Worm (Caenorhabditis elegans) whole organism, young adult: ENCODE measurements around the gene W09C2.9.

Experiments used
- B0261.1 ChIP-seq: sonication (generic microtip); optimal IDR thresholded peaks from 2 replicates; lab custom pipeline; 2016; ENCODE audit warnings: mild to moderate bottlenecking, missing genetic modification characterization, moderate library complexity, missing compliant biosample characterization
- B0336.3 ChIP-seq: fragments of 200-800 bp; sonication (Bioruptor generic); IDR thresholded peaks from 2 replicates; pipeline ENCODE4 v1.3.6; 2022; ENCODE audit warnings: missing genetic modification characterization, missing compliant biosample characterization
- F23B12.7 ChIP-seq: sonication (generic microtip); optimal IDR thresholded peaks from 2 replicates; lab custom pipeline; 2017; ENCODE audit warnings: missing genetic modification characterization, mild to moderate bottlenecking, missing compliant biosample characterization, antibody characterized with exemption, moderate library complexity; ENCODE audit not compliant: insufficient read depth
- F33H1.4 ChIP-seq: fragments of 200-800 bp; sonication (Bioruptor generic); IDR thresholded peaks from 2 replicates; pipeline ENCODE4 v1.3.6; 2022; ENCODE audit warnings: missing genetic modification reagents, missing genetic modification characterization, missing compliant biosample characterization
- F52B5.7 ChIP-seq: sonication (generic microtip); optimal IDR thresholded peaks from 2 replicates; lab custom pipeline; 2016; ENCODE audit warnings: mild to moderate bottlenecking, missing genetic modification characterization, missing compliant biosample characterization
- F55B11.4 ChIP-seq: sonication (generic microtip); optimal IDR thresholded peaks from 2 replicates; lab custom pipeline; 2016; ENCODE audit warnings: missing compliant biosample characterization, missing genetic modification characterization, borderline replicate concordance; ENCODE audit not compliant: insufficient read depth
- F57C9.4 ChIP-seq: sonication (generic microtip); optimal IDR thresholded peaks from 2 replicates; lab custom pipeline; 2017; ENCODE audit warnings: mild to moderate bottlenecking, missing genetic modification characterization, missing compliant biosample characterization
- Y67H2A.10 ChIP-seq: fragments of 200-800 bp; sonication (Bioruptor generic); conservative IDR thresholded peaks from 2 replicates; pipeline ENCODE4 v1.3.6; 2022; ENCODE audit warnings: missing genetic modification reagents, missing genetic modification characterization, missing compliant biosample characterization
- akir-1 ChIP-seq: fragments of 200-800 bp; sonication (Bioruptor generic); optimal IDR thresholded peaks from 2 replicates; lab custom pipeline; 2018; ENCODE audit warnings: mild to moderate bottlenecking, missing genetic modification characterization, moderate library complexity, missing compliant biosample characterization
- aptf-2 ChIP-seq: fragments of 200-800 bp; sonication (Bioruptor generic); conservative IDR thresholded peaks from 2 replicates; pipeline ENCODE4 v1.3.6; 2022; ENCODE audit warnings: missing genetic modification reagents, missing genetic modification characterization, missing compliant biosample characterization
- aptf-3 ChIP-seq: fragments of 200-800 bp; sonication (Bioruptor generic); IDR thresholded peaks from 2 replicates; pipeline ENCODE4 v1.3.6; 2022; ENCODE audit warnings: missing genetic modification characterization, missing compliant biosample characterization
- bed-1 ChIP-seq: fragments of 200-800 bp; sonication (Bioruptor generic); IDR thresholded peaks from 2 replicates; pipeline ENCODE4 v1.3.6; 2022; ENCODE audit warnings: missing genetic modification reagents, missing genetic modification characterization, missing compliant biosample characterization
- bed-2 ChIP-seq: fragments of 200-800 bp; sonication (Bioruptor generic); IDR thresholded peaks from 2 replicates; pipeline ENCODE4 v1.3.6; 2022; ENCODE audit warnings: missing genetic modification reagents, missing genetic modification characterization, missing compliant biosample characterization
- ccch-3 ChIP-seq: fragments of 200-800 bp; sonication (Bioruptor generic); optimal IDR thresholded peaks from 2 replicates; lab custom pipeline; 2018; ENCODE audit warnings: mild to moderate bottlenecking, missing genetic modification characterization, missing compliant biosample characterization
- ceh-27 ChIP-seq: fragments of 200-800 bp; sonication (Bioruptor generic); optimal IDR thresholded peaks from 2 replicates; lab custom pipeline; 2018; ENCODE audit warnings: mild to moderate bottlenecking, missing genetic modification characterization, moderate library complexity, missing compliant biosample characterization
- ceh-79 ChIP-seq: sonication (generic microtip); optimal IDR thresholded peaks from 2 replicates; lab custom pipeline; 2017; ENCODE audit warnings: mild to moderate bottlenecking, missing genetic modification characterization, missing compliant biosample characterization
- dox-1 ChIP-seq: fragments of 200-800 bp; sonication (Bioruptor generic); IDR thresholded peaks from 2 replicates; pipeline ENCODE4 v1.3.6; 2022; ENCODE audit warnings: missing genetic modification reagents, missing genetic modification characterization, missing compliant biosample characterization
- dpff-1 ChIP-seq: sonication (generic microtip); optimal IDR thresholded peaks from 2 replicates; lab custom pipeline; 2017; ENCODE audit warnings: mild to moderate bottlenecking, missing genetic modification characterization, missing compliant biosample characterization
- egl-18 ChIP-seq: fragments of 200-800 bp; sonication (Bioruptor generic); IDR thresholded peaks from 2 replicates; pipeline ENCODE4 v1.3.6; 2022; ENCODE audit warnings: missing genetic modification reagents, missing genetic modification characterization, missing compliant biosample characterization
- egl-44 ChIP-seq: fragments of 200-800 bp; sonication (Bioruptor generic); IDR thresholded peaks from 2 replicates; pipeline ENCODE4 v1.3.6; 2022; ENCODE audit warnings: missing genetic modification reagents, missing genetic modification characterization, missing compliant biosample characterization
- ekl-4 ChIP-seq: fragments of 200-800 bp; sonication (Bioruptor generic); IDR thresholded peaks from 2 replicates; pipeline ENCODE4 v1.3.6; 2022; ENCODE audit warnings: missing genetic modification reagents, missing genetic modification characterization, missing compliant biosample characterization
- ets-4 ChIP-seq: fragments of 200-800 bp; sonication (Bioruptor generic); optimal IDR thresholded peaks from 2 replicates; lab custom pipeline; 2018; ENCODE audit warnings: mild to moderate bottlenecking, missing genetic modification characterization, missing compliant biosample characterization
- hmg-1.2 ChIP-seq: fragments of 200-800 bp; sonication (Bioruptor generic); IDR thresholded peaks from 2 replicates; pipeline ENCODE4 v1.3.6; 2022; ENCODE audit warnings: missing genetic modification reagents, missing genetic modification characterization, missing compliant biosample characterization
- let-526 ChIP-seq: fragments of 200-800 bp; sonication (Bioruptor generic); IDR thresholded peaks from 2 replicates; pipeline ENCODE4 v1.3.6; 2022; ENCODE audit warnings: missing genetic modification reagents, missing genetic modification characterization, missing compliant biosample characterization
- lsl-1 ChIP-seq: fragments of 200-800 bp; sonication (Bioruptor generic); optimal IDR thresholded peaks from 2 replicates; lab custom pipeline; 2018; ENCODE audit warnings: mild to moderate bottlenecking, missing genetic modification characterization, moderate library complexity, missing compliant biosample characterization
- madf-10 ChIP-seq: sonication (generic microtip); optimal IDR thresholded peaks from 2 replicates; lab custom pipeline; 2016; ENCODE audit warnings: mild to moderate bottlenecking, missing genetic modification characterization, missing compliant biosample characterization
- madf-8 ChIP-seq: fragments of 200-800 bp; sonication (Bioruptor generic); conservative IDR thresholded peaks from 2 replicates; pipeline ENCODE4 v1.3.6; 2022; ENCODE audit warnings: missing genetic modification reagents, missing genetic modification characterization, missing compliant biosample characterization
- mxl-1 ChIP-seq: sonication (generic microtip); optimal IDR thresholded peaks from 2 replicates; lab custom pipeline; 2016; ENCODE audit warnings: missing genetic modification characterization, missing compliant biosample characterization
- nfya-1 ChIP-seq: sonication (generic microtip); optimal IDR thresholded peaks from 2 replicates; lab custom pipeline; 2017; ENCODE audit warnings: antibody characterized with exemption, missing compliant biosample characterization, missing genetic modification characterization, borderline replicate concordance; ENCODE audit not compliant: insufficient read depth
- nfyb-1 ChIP-seq: fragments of 200-800 bp; sonication (Bioruptor generic); IDR thresholded peaks from 2 replicates; pipeline ENCODE4 v1.3.6; 2022; ENCODE audit warnings: missing genetic modification reagents, missing genetic modification characterization, missing compliant biosample characterization
- nhr-80 ChIP-seq: sonication (generic microtip); optimal IDR thresholded peaks from 2 replicates; lab custom pipeline; 2016; ENCODE audit warnings: missing genetic modification characterization, missing compliant biosample characterization
- rpc-1 ChIP-seq, 2 experiments: fragments of 150-350 bp in 1 of 2; sonication (generic microtip) in 1 of 2; optimal IDR thresholded peaks; 2 replicates each; lab custom pipeline; 2014 to 2018; ENCODE audit warnings: missing biosample characterization in 1 of 2, missing genetic modification characterization in 1 of 2, missing genetic modification reagents in 1 of 2, missing genotype in 1 of 2
- sea-2 ChIP-seq: fragments of 200-800 bp; sonication (Bioruptor generic); IDR thresholded peaks from 2 replicates; pipeline ENCODE4 v1.3.6; 2022; ENCODE audit warnings: missing genetic modification characterization, missing compliant biosample characterization
- snpc-3.4 ChIP-seq: sonication (generic microtip); optimal IDR thresholded peaks from 2 replicates; lab custom pipeline; 2017; ENCODE audit warnings: missing genetic modification characterization, mild to moderate bottlenecking, missing compliant biosample characterization, antibody characterized with exemption, moderate library complexity, missing genotype, missing genetic modification reagents
- tbx-9 ChIP-seq: sonication (generic microtip); optimal IDR thresholded peaks from 2 replicates; lab custom pipeline; 2016; ENCODE audit warnings: borderline replicate concordance, missing genetic modification characterization, inconsistent platforms, missing compliant biosample characterization
- unc-130 ChIP-seq: sonication (generic microtip); optimal IDR thresholded peaks from 2 replicates; lab custom pipeline; 2016; ENCODE audit warnings: missing genetic modification reagents, missing genetic modification characterization, missing compliant biosample characterization
- unc-62 ChIP-seq: fragments of 150-350 bp; optimal IDR thresholded peaks from 2 replicates; lab custom pipeline; 2014; ENCODE audit warnings: missing biosample characterization, missing genetic modification reagents, missing genetic modification characterization
- zfh-2 ChIP-seq: fragments of 200-800 bp; sonication (Bioruptor generic); conservative IDR thresholded peaks from 2 replicates; pipeline ENCODE4 v1.3.6; 2022; ENCODE audit warnings: missing genetic modification reagents, missing genetic modification characterization, missing compliant biosample characterization

The W09C2.9 gene

ce11 chrIV:9618015-9618414 lies 5.2 kb downstream of the W09C2.9 start:
- TF ChIP-seq nhr-80 (tag; lab: Kevin White, UChicago) = no peak
- no peak for TF ChIP-seq ets-4
- no peak for TF ChIP-seq egl-44 (GFP tag; lab: Robert Waterston, UW)
- TF ChIP-seq dpff-1 (tag; lab: Kevin White, UChicago) = no peak

DNA sequence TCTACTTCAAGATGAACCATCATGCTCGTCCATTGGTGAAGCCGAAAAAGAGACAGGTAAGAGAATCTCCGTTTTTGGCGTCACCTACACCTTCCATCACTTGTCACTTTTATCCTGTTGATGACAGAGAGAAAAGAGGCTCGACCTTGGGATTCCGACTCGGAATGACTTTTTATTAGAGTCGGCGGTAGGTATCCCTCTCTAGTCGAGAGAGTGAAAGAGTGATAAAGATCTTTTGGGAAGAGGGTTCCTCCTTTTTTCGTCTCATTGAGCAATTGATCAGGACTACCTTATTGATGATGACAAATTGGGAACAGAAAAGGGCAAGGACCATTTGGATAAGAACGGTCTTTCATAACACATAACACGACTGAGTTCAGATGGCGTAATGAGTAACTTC lies 5.8 kb downstream of the W09C2.9 start:
- TF ChIP-seq dox-1 (no peak), unc-62 (GFP tag; lab: Kevin White, UChicago) (peak; percentile 53)

DNA sequence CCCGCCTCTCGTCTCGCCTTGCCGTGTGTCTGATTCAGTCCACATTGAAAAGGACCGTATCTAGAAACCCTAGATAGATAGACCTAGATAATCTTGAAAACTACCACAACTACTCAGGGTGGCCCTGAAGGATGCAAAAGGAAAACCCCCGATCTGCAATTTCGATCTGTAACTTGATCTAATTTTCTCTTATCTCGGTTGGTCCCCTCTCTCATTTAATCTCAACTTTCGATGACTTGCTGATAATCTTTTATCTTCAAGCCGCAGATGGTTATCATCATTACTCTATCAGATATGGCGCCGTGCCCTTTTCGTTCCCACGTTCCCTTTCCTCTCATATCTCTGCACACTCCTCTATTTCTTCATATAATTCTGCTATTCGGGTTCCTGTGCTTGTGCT lies 7.7 kb downstream of the W09C2.9 start:
- TF ChIP-seq mxl-1 (tag; lab: Kevin White, UChicago) (no peak), nfyb-1 (GFP tag; lab: Robert Waterston, UW) (0 out of 2 replicates have a peak, but pooled peaks have one; percentile 3)

DNA sequence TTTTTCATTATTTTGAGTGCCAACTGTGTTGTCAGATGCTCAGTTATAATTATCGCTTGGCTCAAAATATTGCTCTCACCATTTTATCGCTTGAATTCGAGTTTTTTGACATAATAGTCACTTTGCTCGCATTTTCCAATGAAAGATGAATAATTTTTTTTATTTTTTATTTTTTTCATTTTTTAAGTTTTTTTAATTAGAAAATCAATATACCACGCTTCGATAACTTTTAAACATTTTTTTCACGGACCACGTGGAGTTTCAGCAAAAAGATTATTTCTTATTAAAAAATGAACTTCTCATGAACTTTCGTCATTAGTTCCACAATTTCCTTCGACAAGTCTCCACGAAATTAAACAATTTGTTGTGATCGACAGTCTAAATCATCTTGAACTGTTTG lies 8.5 kb downstream of the W09C2.9 start, which contains the start of gene elt-1:
TSS of gene elt-1 (plus strand) at position 301 of the 400 bp plus-strand sequence.
- no peak for TF ChIP-seq hmg-1.2 (GFP tag; lab: Robert Waterston, UW)
- TF ChIP-seq, all 124 proteins: peak for 0

DNA sequence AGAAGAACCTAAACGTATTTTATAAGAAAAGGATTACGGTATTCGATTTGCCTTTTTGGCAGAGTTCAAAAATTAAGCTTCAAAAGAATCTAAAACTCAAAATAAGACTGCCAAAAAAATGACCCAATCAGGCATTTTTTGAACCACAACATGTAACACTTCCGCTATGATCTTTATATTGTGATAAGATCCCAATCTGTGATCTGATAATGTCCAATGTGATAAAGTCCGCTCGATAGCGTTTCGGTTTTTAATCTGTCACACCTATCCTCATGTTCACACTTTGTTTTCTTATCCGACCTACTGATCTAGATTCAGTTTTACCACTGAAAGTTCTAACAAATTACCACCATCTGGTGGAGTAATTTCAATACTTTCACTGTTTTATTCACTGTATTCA lies 9.1 kb downstream of the W09C2.9 start:
- no peak for TF ChIP-seq akir-1 (GFP tag; lab: Kevin White, UChicago)
- TF ChIP-seq bed-1 = no peak
- TF ChIP-seq ekl-4 = no peak
- no peak for TF ChIP-seq dpff-1 (tag; lab: Kevin White, UChicago)
- TF ChIP-seq madf-8 (GFP tag; lab: Robert Waterston, UW) = no peak
- no peak for TF ChIP-seq lsl-1 (GFP tag; lab: Kevin White, UChicago)
- no peak for TF ChIP-seq snpc-3.4
- TF ChIP-seq Y67H2A.10 (GFP tag; lab: Robert Waterston, UW) = no peak

DNA sequence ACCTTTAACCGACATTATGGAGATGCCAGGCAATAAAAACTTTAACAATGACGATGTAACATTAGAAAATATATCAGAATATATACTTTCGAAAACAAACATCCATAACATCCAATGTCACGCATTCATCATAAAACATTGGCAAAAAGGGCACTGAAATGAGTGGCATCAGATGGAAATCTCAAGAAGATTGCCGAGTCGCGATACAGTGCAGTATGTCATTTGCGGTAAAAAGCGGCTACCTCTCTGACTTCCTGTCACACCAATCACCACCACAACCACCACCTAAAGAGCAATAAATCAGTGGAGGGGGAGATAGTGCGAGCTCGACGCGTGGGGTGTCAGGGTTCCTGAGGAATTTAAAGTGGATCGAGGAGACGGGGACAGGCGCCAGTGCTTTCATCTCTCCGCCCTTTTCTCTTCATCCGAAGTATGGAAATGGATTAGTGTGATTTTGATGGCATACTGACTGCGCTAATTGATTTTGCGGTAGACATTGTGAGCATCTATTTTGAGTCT lies 10.0 kb downstream of the W09C2.9 start:
- TF ChIP-seq ceh-79 (no peak), hmg-1.2 (GFP tag; lab: Robert Waterston, UW) (no peak), tbx-9 (tag; lab: Kevin White, UChicago) (no peak), akir-1 (GFP tag; lab: Kevin White, UChicago) (no peak), B0261.1 (tag; lab: Kevin White, UChicago) (no peak), ceh-27 (GFP tag; lab: Kevin White, UChicago) (no peak), F52B5.7 (tag; lab: Kevin White, UChicago) (no peak), ccch-3 (GFP tag; lab: Kevin White, UChicago) (no peak), F57C9.4 (tag; lab: Kevin White, UChicago) (no peak), F55B11.4 (tag; lab: Kevin White, UChicago) (no peak), zfh-2 (GFP tag; lab: Robert Waterston, UW) (no peak), B0336.3 (GFP tag; lab: Robert Waterston, UW) (no peak)

DNA sequence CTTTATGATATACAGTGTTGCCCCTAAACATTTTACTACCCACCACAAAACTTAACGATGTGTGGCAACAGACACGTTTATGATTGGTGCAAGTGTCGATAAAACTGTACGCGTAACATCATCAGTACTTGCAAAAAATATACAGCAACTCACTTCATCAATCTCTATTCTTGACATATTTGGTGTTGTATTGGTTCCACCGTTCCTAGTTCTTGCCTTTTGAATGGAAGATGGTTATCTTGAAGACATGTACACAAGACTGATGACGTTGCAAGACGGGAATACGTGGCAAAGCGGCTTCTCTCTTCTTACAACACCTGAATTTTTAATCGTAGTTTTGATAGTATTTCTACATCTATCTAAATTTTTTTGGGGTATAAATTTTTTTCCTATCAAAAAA lies 12.2 kb downstream of the W09C2.9 start:
- no peak for TF ChIP-seq bed-2
- TF ChIP-seq F23B12.7 (tag; lab: Kevin White, UChicago) = no peak
- TF ChIP-seq egl-18 (GFP tag; lab: Robert Waterston, UW) = no peak
- TF ChIP-seq F33H1.4 = no peak
- TF ChIP-seq nfya-1 (tag; lab: Kevin White, UChicago) = no peak
- no peak for TF ChIP-seq sea-2 (GFP tag; lab: Robert Waterston, UW)
- no peak for TF ChIP-seq rpc-1 (optimal IDR thresholded peaks at IDR 0.05; lab: Kevin White, UChicago)
- no peak for TF ChIP-seq rpc-1 (tag; optimal IDR thresholded peaks at IDR 0.05; lab: Kevin White, UChicago)
- TF ChIP-seq madf-10 (tag; lab: Kevin White, UChicago) = no peak
- no peak for TF ChIP-seq unc-130 (GFP tag; lab: Kevin White, UChicago)
- TF ChIP-seq let-526 (GFP tag; lab: Robert Waterston, UW) = no peak
- no peak for TF ChIP-seq aptf-3 (GFP tag; lab: Robert Waterston, UW)
- TF ChIP-seq Y67H2A.10 (GFP tag; lab: Robert Waterston, UW) = no peak
- TF ChIP-seq aptf-2 = no peak
